Fruit fly (Drosophila melanogaster): ENCODE measurements around the gene Oat.

The Oat gene

DNA sequence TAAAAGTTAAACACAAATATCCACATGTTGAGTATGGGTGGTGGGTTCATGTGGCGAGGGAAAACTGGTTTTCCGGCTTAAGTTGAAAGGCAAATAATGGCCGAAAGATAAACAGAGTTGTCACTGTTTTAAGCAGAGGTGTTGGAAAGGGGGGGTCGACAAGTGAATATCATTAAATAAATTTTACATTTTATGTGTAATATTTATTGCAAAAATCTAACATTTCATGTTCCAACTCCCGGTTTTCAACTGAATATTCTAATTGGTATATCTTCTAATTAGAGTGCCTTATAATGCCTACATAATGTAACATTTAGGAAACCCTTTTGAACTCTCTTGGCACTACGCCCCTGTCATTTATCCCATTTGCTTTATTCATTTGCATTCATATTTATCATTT, 6.3 kb upstream of the Oat start (continued):
- TF ChIP-seq CG13123 (GFP tag; optimal IDR thresholded peaks at IDR 0.05) (no peak), hth (optimal IDR thresholded peaks at IDR 0.05) (no peak), psq (GFP tag; optimal IDR thresholded peaks at IDR 0.05) (no peak), CG2875 (GFP tag; optimal IDR thresholded peaks at IDR 0.05) (peak; percentile 61), Hand (GFP tag; optimal IDR thresholded peaks at IDR 0.05) (no peak), CG10979 (tag; optimal IDR thresholded peaks at IDR 0.05) (peak; percentile 68), chinmo (GFP tag; IDR thresholded peaks at IDR 0.05; ENCODE audit: partially characterized antibody) (no peak), CG6689 (GFP tag; IDR thresholded peaks at IDR 0.05) (peak; percentile 60), p53 (GFP tag; optimal IDR thresholded peaks at IDR 0.05) (no peak), gt (GFP tag; IDR thresholded peaks at IDR 0.05) (0 out of 2 replicates have a peak, but pooled peaks have one; percentile 18), CG11093 (GFP tag; IDR thresholded peaks at IDR 0.05) (peak; percentile 61; the same call in 1 of the 3 replicates), Mad (GFP tag; optimal IDR thresholded peaks at IDR 0.05) (peak; percentile 13), CG12659 (GFP tag; optimal IDR thresholded peaks at IDR 0.05) (peak; percentile 29), btn (GFP tag; optimal IDR thresholded peaks at IDR 0.05) (no peak), dm (GFP tag; optimal IDR thresholded peaks at IDR 0.05) (no peak), CG6654 (GFP tag; optimal IDR thresholded peaks at IDR 0.05) (no peak), B-H1 (GFP tag; IDR thresholded peaks at IDR 0.05) (peak; percentile 38; the same call in 2 of the 3 replicates), Pdp1 (GFP tag; optimal IDR thresholded peaks at IDR 0.05) (peak; percentile 19 to 28), ash1 (GFP tag; optimal IDR thresholded peaks at IDR 0.05) (no peak), knrl (GFP tag; IDR thresholded peaks at IDR 0.05; ENCODE audit: partially characterized antibody) (no peak), tap (tag; optimal IDR thresholded peaks at IDR 0.05) (peak; percentile 41), E2f2 (GFP tag; IDR thresholded peaks at IDR 0.05) (peak; percentile 23; the same call in 1 of the 2 replicates), cg (GFP tag; optimal IDR thresholded peaks at IDR 0.05) (no peak), cato (GFP tag; optimal IDR thresholded peaks at IDR 0.05; ENCODE audit: borderline replicate concordance) (no peak), NC2α (GFP tag; optimal IDR thresholded peaks at IDR 0.05) (no peak), prd (optimal IDR thresholded peaks at IDR 0.05) (no peak), prd (GFP tag; IDR thresholded peaks at IDR 0.05) (peak; percentile 79), onecut (GFP tag; IDR thresholded peaks at IDR 0.05) (peak; percentile 38), tna (GFP tag; IDR thresholded peaks at IDR 0.05; ENCODE audit: partially characterized antibody) (no peak), CG31441 (GFP tag; IDR thresholded peaks at IDR 0.05) (peak; percentile 67), Dll (GFP tag; IDR thresholded peaks at IDR 0.05; ENCODE audit: partially characterized antibody) (no peak), CG31388 (GFP tag; optimal IDR thresholded peaks at IDR 0.05) (no peak), BEAF-32 (GFP tag; optimal IDR thresholded peaks at IDR 0.05) (no peak), Kr (GFP tag; optimal IDR thresholded peaks at IDR 0.05) (no peak), nom (GFP tag; optimal IDR thresholded peaks at IDR 0.05) (no peak), ken (GFP tag; IDR thresholded peaks at IDR 0.05) (peak; percentile 45; the same call in 1 of the 3 replicates), CG4282 (GFP tag; optimal IDR thresholded peaks at IDR 0.05) (no peak), Sin3A (optimal IDR thresholded peaks at IDR 0.05) (no peak), CG14965 (GFP tag; optimal IDR thresholded peaks at IDR 0.05; ENCODE audit: borderline replicate concordance) (no peak), sens-2 (GFP tag; IDR thresholded peaks at IDR 0.05) (no peak), CG1233 (GFP tag; optimal IDR thresholded peaks at IDR 0.05) (peak; percentile 53), CG10147 (GFP tag; optimal IDR thresholded peaks at IDR 0.05) (peak; percentile 34), br (optimal IDR thresholded peaks at IDR 0.05) (no peak), Deaf1 (tag; optimal IDR thresholded peaks at IDR 0.05) (no peak), NfI (GFP tag; optimal IDR thresholded peaks at IDR 0.05) (no peak), scrt (GFP tag; optimal IDR thresholded peaks at IDR 0.05) (peak; percentile 29), CG42726 (GFP tag; IDR thresholded peaks at IDR 0.05; ENCODE audit: partially characterized antibody) (no peak), CG8089 (GFP tag; optimal IDR thresholded peaks at IDR 0.05) (peak; percentile 16), Scr (GFP tag; IDR thresholded peaks at IDR 0.05; ENCODE audit: partially characterized antibody) (no peak), CG2712 (tag; optimal IDR thresholded peaks at IDR 0.05) (peak; percentile 77), CG14050 (GFP tag; IDR thresholded peaks at IDR 0.05) (peak; percentile 56; the same call in 2 of the 3 replicates)

All from whole organism, embryonic.